3 worm cellular contexts compared by ENCODE assay signal in the genomic region with DNA sequence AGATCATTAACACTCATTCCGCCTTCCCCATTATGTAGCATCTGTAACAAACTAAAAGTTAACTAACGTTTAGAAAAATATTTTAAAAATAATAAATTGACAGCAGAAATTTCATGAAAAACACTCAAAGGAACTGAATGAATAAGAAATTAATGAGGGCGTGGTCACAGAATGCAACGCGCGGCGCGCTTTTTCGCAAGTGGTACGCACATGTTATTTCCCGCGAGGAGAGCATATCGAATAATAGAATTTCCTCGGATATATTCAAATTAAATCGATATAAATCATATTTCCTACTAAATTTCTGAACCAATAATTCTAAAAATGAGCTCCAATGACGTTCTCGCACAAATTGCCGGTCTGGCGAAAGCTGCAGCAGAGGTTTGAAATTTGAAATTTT.
TF ChIP-seq lines count a peak whose summit lies in the region.

A gene (minus strand): TSS at position 51 of the 400 bp plus-strand sequence.
A gene (plus strand): TSS at position 217 of the 400 bp plus-strand sequence.

TF ChIP-seq in whole organism, L1 larva, 84 proteins besides CTCF, POLR2A, EP300 and RAD21 (continued from another document):
- peak; percentile 37 for TF ChIP-seq nhr-85 (tag; lab: Kevin White, UChicago)
- TF ChIP-seq nhr-237 (tag; optimal IDR thresholded peaks at IDR 0.05; lab: Kevin White, UChicago), result no peak
- no peak for TF ChIP-seq mdl-1 (tag; optimal IDR thresholded peaks at IDR 0.05; lab: Kevin White, UChicago)
- peak; percentile 9 for TF ChIP-seq unc-130 (tag; optimal IDR thresholded peaks at IDR 0.05; lab: Kevin White, UChicago)
- TF ChIP-seq tbx-2 (tag; optimal IDR thresholded peaks at IDR 0.05; lab: Kevin White, UChicago), result peak; percentile 2
- TF ChIP-seq xbp-1 (tag; optimal IDR thresholded peaks at IDR 0.05; lab: Kevin White, UChicago), result peak; percentile 30
- TF ChIP-seq efl-1 (optimal IDR thresholded peaks at IDR 0.05; lab: Kevin White, UChicago), result peak; percentile 8 to 32
- TF ChIP-seq efl-1 (GFP tag; optimal IDR thresholded peaks at IDR 0.05 in 1 of 2; lab: Kevin White, UChicago), result peak; percentile 3 to 83
- TF ChIP-seq F16B12.6 (tag; optimal IDR thresholded peaks at IDR 0.05; lab: Kevin White, UChicago), result no peak
- TF ChIP-seq unc-62 (GFP tag; optimal IDR thresholded peaks at IDR 0.05; lab: Kevin White, UChicago), result no peak
- no peak for TF ChIP-seq pag-3 (tag; optimal IDR thresholded peaks at IDR 0.05; lab: Kevin White, UChicago; ENCODE audit: borderline replicate concordance, insufficient read depth)
- TF ChIP-seq egl-27 (tag; optimal IDR thresholded peaks at IDR 0.05; lab: Kevin White, UChicago), result no peak
- no peak for TF ChIP-seq fkh-10 (GFP tag; optimal IDR thresholded peaks at IDR 0.05; lab: Kevin White, UChicago)
- TF ChIP-seq lin-35 (GFP tag; optimal IDR thresholded peaks at IDR 0.05; lab: Kevin White, UChicago), result peak; percentile 17 to 22
- peak; percentile 42 for TF ChIP-seq nhr-71 (tag; optimal IDR thresholded peaks at IDR 0.05; lab: Kevin White, UChicago)
- TF ChIP-seq ceh-8 (GFP tag; optimal IDR thresholded peaks at IDR 0.05; lab: Kevin White, UChicago), result no peak
- TF ChIP-seq egl-13 (tag; optimal IDR thresholded peaks at IDR 0.05; lab: Kevin White, UChicago), result no peak
- peak; percentile 29 for TF ChIP-seq swsn-7 (tag; optimal IDR thresholded peaks at IDR 0.05; lab: Kevin White, UChicago)
- peak in 2 of 3 experiments; percentile 22 to 32 for TF ChIP-seq dpl-1 (GFP tag; optimal IDR thresholded peaks at IDR 0.05; lab: Kevin White, UChicago)
- TF ChIP-seq mep-1 (tag; optimal IDR thresholded peaks at IDR 0.05; lab: Kevin White, UChicago), result peak; percentile 18
- TF ChIP-seq dsc-1 (tag; optimal IDR thresholded peaks at IDR 0.05; lab: Kevin White, UChicago), result peak; percentile 50
- no peak for TF ChIP-seq snpc-4 (tag; optimal IDR thresholded peaks at IDR 0.05; lab: Kevin White, UChicago)

TF ChIP-seq in whole organism, L2 larva, 48 proteins besides CTCF, POLR2A, EP300 and RAD21 (continued from another document):
- TF ChIP-seq blmp-1 (tag; optimal IDR thresholded peaks at IDR 0.05; lab: Kevin White, UChicago; ENCODE audit: insufficient read depth), result no peak
- TF ChIP-seq nhr-237 (tag; optimal IDR thresholded peaks at IDR 0.05; lab: Kevin White, UChicago), result no peak
- no peak for TF ChIP-seq nhr-25 (tag; optimal IDR thresholded peaks at IDR 0.05; lab: Kevin White, UChicago)
- no peak for TF ChIP-seq gmeb-1 (tag; optimal IDR thresholded peaks at IDR 0.05; lab: Kevin White, UChicago)
- no peak for TF ChIP-seq aly-2 (tag; optimal IDR thresholded peaks at IDR 0.05; lab: Kevin White, UChicago)
- no peak for TF ChIP-seq nhr-11 (tag; optimal IDR thresholded peaks at IDR 0.05; lab: Kevin White, UChicago)
- TF ChIP-seq lin-39 (tag; optimal IDR thresholded peaks at IDR 0.05; lab: Kevin White, UChicago), result no peak
- no peak for TF ChIP-seq sma-3 (GFP tag; optimal IDR thresholded peaks at IDR 0.05; lab: Kevin White, UChicago)
- no peak for TF ChIP-seq unc-62 (GFP tag; optimal IDR thresholded peaks at IDR 0.05; lab: Kevin White, UChicago)
- TF ChIP-seq R02D3.7 (tag; optimal IDR thresholded peaks at IDR 0.05; lab: Kevin White, UChicago), result no peak
- no peak for TF ChIP-seq ZK546.5 (tag; optimal IDR thresholded peaks at IDR 0.05; lab: Kevin White, UChicago)
- TF ChIP-seq elt-3 (tag; optimal IDR thresholded peaks at IDR 0.05; lab: Kevin White, UChicago), result no peak
- TF ChIP-seq ztf-1 (GFP tag; conservative IDR thresholded peaks at IDR 0.05; lab: Robert Waterston, UW), result no peak
- no peak for TF ChIP-seq nhr-10 (tag; optimal IDR thresholded peaks at IDR 0.05; lab: Kevin White, UChicago)
- no peak for TF ChIP-seq fos-1 (tag; optimal IDR thresholded peaks at IDR 0.05; lab: Kevin White, UChicago)
- no peak for TF ChIP-seq ztf-11 (tag; optimal IDR thresholded peaks at IDR 0.05; lab: Kevin White, UChicago)
- no peak for TF ChIP-seq egl-27 (tag; optimal IDR thresholded peaks at IDR 0.05; lab: Kevin White, UChicago)
- TF ChIP-seq ztf-4 (tag; optimal IDR thresholded peaks at IDR 0.05; lab: Kevin White, UChicago), result no peak
- no peak for TF ChIP-seq mdl-1 (tag; optimal IDR thresholded peaks at IDR 0.05; lab: Kevin White, UChicago)
- peak in 1 of 2 experiments; percentile 30 for TF ChIP-seq lsy-2 (tag; optimal IDR thresholded peaks at IDR 0.05; lab: Kevin White, UChicago)
- no peak for TF ChIP-seq elt-1 (tag; optimal IDR thresholded peaks at IDR 0.05; lab: Kevin White, UChicago)
- TF ChIP-seq snpc-4 (tag; optimal IDR thresholded peaks at IDR 0.05; lab: Kevin White, UChicago), result no peak
- no peak for TF ChIP-seq Y55F3AM.14 (GFP tag; optimal IDR thresholded peaks at IDR 0.05; lab: Kevin White, UChicago)
- no peak for TF ChIP-seq zag-1 (tag; optimal IDR thresholded peaks at IDR 0.05; lab: Kevin White, UChicago)
- TF ChIP-seq lin-13 (GFP tag; optimal IDR thresholded peaks at IDR 0.05; lab: Kevin White, UChicago), result no peak
- no peak for TF ChIP-seq mab-5 (tag; optimal IDR thresholded peaks at IDR 0.05; lab: Kevin White, UChicago)
- no peak for TF ChIP-seq nhr-6 (tag; optimal IDR thresholded peaks at IDR 0.05; lab: Kevin White, UChicago)
- TF ChIP-seq ceh-16 (tag; optimal IDR thresholded peaks at IDR 0.05; lab: Kevin White, UChicago), result no peak
- no peak for TF ChIP-seq nhr-21 (tag; optimal IDR thresholded peaks at IDR 0.05; lab: Kevin White, UChicago)
- TF ChIP-seq alr-1 (tag; optimal IDR thresholded peaks at IDR 0.05; lab: Kevin White, UChicago), result no peak
- no peak for TF ChIP-seq mbf-1 (tag; optimal IDR thresholded peaks at IDR 0.05; lab: Kevin White, UChicago)
- no peak for TF ChIP-seq nhr-12 (tag; optimal IDR thresholded peaks at IDR 0.05; lab: Kevin White, UChicago)
- TF ChIP-seq C34F6.9 (tag; optimal IDR thresholded peaks at IDR 0.05; lab: Kevin White, UChicago), result peak; percentile 27

TF ChIP-seq in whole organism, L3 larva, 47 proteins besides CTCF, POLR2A, EP300 and RAD21 (continued from another document):
- TF ChIP-seq R02D3.7 (tag; optimal IDR thresholded peaks at IDR 0.05; lab: Kevin White, UChicago), result peak; percentile 15
- no peak for TF ChIP-seq egl-27 (tag; optimal IDR thresholded peaks at IDR 0.05; lab: Kevin White, UChicago)
- no peak for TF ChIP-seq jun-1 (tag; optimal IDR thresholded peaks at IDR 0.05; lab: Kevin White, UChicago)
- TF ChIP-seq ama-1 (optimal IDR thresholded peaks at IDR 0.05; lab: Kevin White, UChicago), result no peak
- TF ChIP-seq fkh-2 (tag; optimal IDR thresholded peaks at IDR 0.05; lab: Kevin White, UChicago), result no peak
- TF ChIP-seq skn-1 (tag; optimal IDR thresholded peaks at IDR 0.05; lab: Kevin White, UChicago), result no peak
- no peak for TF ChIP-seq nhr-237 (tag; optimal IDR thresholded peaks at IDR 0.05; lab: Kevin White, UChicago)
- no peak for TF ChIP-seq nhr-11 (tag; optimal IDR thresholded peaks at IDR 0.05; lab: Kevin White, UChicago)
- no peak for TF ChIP-seq tbx-2 (tag; optimal IDR thresholded peaks at IDR 0.05; lab: Kevin White, UChicago)
- TF ChIP-seq pha-4 (tag; optimal IDR thresholded peaks at IDR 0.05; lab: Kevin White, UChicago), result peak; percentile 39
